Worm (Caenorhabditis elegans) whole organism, early embryonic: ENCODE measurements around the gene Y48C3A.18.

Experiments used
- B0310.2 ChIP-seq: sonication (generic microtip); optimal IDR thresholded peaks from 2 replicates; lab custom pipeline; 2016; ENCODE audit warnings: mild to moderate bottlenecking, missing genetic modification characterization, missing compliant biosample characterization
- F13C5.2 ChIP-seq: sonication (generic microtip); optimal IDR thresholded peaks from 2 replicates; lab custom pipeline; 2017; ENCODE audit warnings: mild to moderate bottlenecking, missing genetic modification characterization, inconsistent platforms, missing compliant biosample characterization
- aly-1 ChIP-seq: sonication (generic microtip); optimal IDR thresholded peaks from 2 replicates; lab custom pipeline; 2016; ENCODE audit warnings: missing genetic modification characterization, missing compliant biosample characterization
- ama-1 ChIP-seq: fragments of 150-350 bp; optimal IDR thresholded peaks from 2 replicates; lab custom pipeline; 2014
- ceh-13 ChIP-seq: fragments of 200-800 bp; sonication (Bioruptor generic); optimal IDR thresholded peaks from 2 replicates; lab custom pipeline; 2018; ENCODE audit warnings: mild to moderate bottlenecking, missing genetic modification characterization, missing compliant biosample characterization
- ceh-36 ChIP-seq: sonication (generic microtip); optimal IDR thresholded peaks from 2 replicates; lab custom pipeline; 2016; ENCODE audit warnings: missing genetic modification characterization, inconsistent platforms, missing compliant biosample characterization
- ets-7 ChIP-seq: sonication (generic microtip); optimal IDR thresholded peaks from 2 replicates; lab custom pipeline; 2016; ENCODE audit warnings: missing genotype, missing genetic modification characterization, missing compliant biosample characterization
- flt-1 ChIP-seq: fragments of 200-800 bp; sonication (Bioruptor generic); IDR thresholded peaks from 2 replicates; pipeline ENCODE4 v1.3.6; 2022; ENCODE audit warnings: missing genetic modification characterization, missing compliant biosample characterization
- hmbx-1 ChIP-seq: sonication (generic microtip); optimal IDR thresholded peaks from 2 replicates; lab custom pipeline; 2016; ENCODE audit warnings: mild to moderate bottlenecking, missing genetic modification characterization, missing compliant biosample characterization
- hmg-4 ChIP-seq: fragments of 200-800 bp; sonication (Bioruptor generic); optimal IDR thresholded peaks from 2 replicates; lab custom pipeline; 2018; ENCODE audit warnings: mild to moderate bottlenecking, missing genetic modification characterization, missing compliant biosample characterization
- hnd-1 ChIP-seq: sonication (generic microtip); optimal IDR thresholded peaks from 2 replicates; lab custom pipeline; 2016; ENCODE audit warnings: missing genetic modification characterization, missing compliant biosample characterization
- pes-1 ChIP-seq: fragments of 200-800 bp; sonication (Bioruptor generic); IDR thresholded peaks from 2 replicates; pipeline ENCODE4 v1.3.6; 2022; ENCODE audit warnings: missing genetic modification reagents, missing genetic modification characterization, missing compliant biosample characterization
- scrt-1 ChIP-seq: fragments of 200-800 bp; sonication (Bioruptor generic); IDR thresholded peaks from 2 replicates; pipeline ENCODE4 v1.3.6; 2022; ENCODE audit warnings: missing genetic modification characterization, missing compliant biosample characterization
- sea-1 ChIP-seq: fragments of 200-800 bp; sonication (Bioruptor generic); conservative IDR thresholded peaks from 2 replicates; pipeline ENCODE4 v1.3.6; 2022; ENCODE audit warnings: missing genetic modification characterization, missing compliant biosample characterization
- tbx-11 ChIP-seq: fragments of 200-800 bp; sonication (Bioruptor generic); IDR thresholded peaks from 2 replicates; pipeline ENCODE4 v1.3.6; 2022; ENCODE audit warnings: missing genetic modification characterization, missing compliant biosample characterization
- tbx-37 ChIP-seq: fragments of 200-800 bp; sonication (Bioruptor generic); conservative IDR thresholded peaks from 2 replicates; pipeline ENCODE4 v1.3.6; 2022; ENCODE audit warnings: missing genetic modification reagents, missing genetic modification characterization, missing compliant biosample characterization
- tra-4 ChIP-seq: sonication (generic microtip); optimal IDR thresholded peaks from 2 replicates; lab custom pipeline; 2017; ENCODE audit warnings: missing genetic modification characterization, missing compliant biosample characterization

The Y48C3A.18 gene

DNA sequence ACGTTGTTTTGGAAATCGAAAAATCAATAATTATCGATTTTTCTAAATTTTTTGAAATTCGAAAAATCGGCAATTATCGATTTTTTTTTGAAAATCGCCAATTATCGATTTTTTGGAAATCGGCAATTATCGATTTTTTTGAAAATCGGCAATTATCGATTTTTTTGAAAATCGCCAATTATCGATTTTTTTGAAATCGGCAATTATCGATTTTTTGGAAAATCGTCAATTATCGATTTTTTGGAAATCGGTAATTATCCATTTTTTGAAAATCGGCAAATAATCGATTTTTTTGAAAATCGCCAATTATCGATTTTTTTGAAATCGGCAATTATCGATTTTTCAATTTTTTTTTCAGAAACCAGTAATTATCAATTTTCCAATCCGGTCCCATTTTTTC, 1.7 kb downstream of the Y48C3A.18 start:
- no peak for TF ChIP-seq sea-1
- no peak for TF ChIP-seq scrt-1
- TF ChIP-seq tbx-11 (GFP tag; lab: Robert Waterston, UW) = no peak
- TF ChIP-seq flt-1 (GFP tag; lab: Robert Waterston, UW) = no peak
- no peak for TF ChIP-seq tra-4
- TF ChIP-seq ets-7 (tag; lab: Kevin White, UChicago) = no peak
- TF ChIP-seq ceh-13 (GFP tag; lab: Kevin White, UChicago) = no peak
- TF ChIP-seq B0310.2 (tag; lab: Kevin White, UChicago) = no peak
- TF ChIP-seq pes-1 (GFP tag; lab: Robert Waterston, UW) = no peak
- no peak for TF ChIP-seq ceh-36 (tag; lab: Kevin White, UChicago)
- no peak for TF ChIP-seq tbx-37 (GFP tag; lab: Robert Waterston, UW)
- TF ChIP-seq hnd-1 = no peak
- TF ChIP-seq aly-1 (tag; lab: Kevin White, UChicago) = no peak

DNA sequence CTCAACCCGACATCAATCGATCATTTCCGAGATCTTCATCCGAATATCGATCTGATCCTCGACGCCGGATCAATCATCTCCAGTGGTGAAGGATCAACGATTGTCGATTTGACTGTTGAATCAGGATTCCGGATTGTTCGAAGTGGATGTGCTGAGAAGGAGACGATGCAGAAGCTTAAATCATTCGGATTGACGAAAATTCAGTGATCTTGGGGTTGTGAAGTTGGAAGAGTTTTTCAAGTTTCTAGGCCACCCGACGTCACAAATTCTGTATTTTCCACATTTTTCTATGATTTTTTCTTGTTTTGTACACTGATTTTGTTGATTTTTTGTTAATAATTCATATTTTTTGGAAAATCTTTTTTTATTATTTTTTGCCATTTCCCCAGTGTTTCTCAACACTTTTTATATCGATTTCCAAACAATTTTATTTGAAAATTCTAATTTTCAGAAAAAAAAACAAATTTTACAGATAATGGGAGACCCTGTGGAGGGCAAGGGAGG, 2.2 kb downstream of the Y48C3A.18 start, which contains the start of gene Y48E1C.1:
Gene Y48E1C.1 (plus strand): TSS at position 454 of the 504 bp plus-strand sequence.
- TF ChIP-seq F13C5.2 (tag; lab: Kevin White, UChicago) = no peak
- TF ChIP-seq tbx-11 (GFP tag; lab: Robert Waterston, UW) = no peak

DNA sequence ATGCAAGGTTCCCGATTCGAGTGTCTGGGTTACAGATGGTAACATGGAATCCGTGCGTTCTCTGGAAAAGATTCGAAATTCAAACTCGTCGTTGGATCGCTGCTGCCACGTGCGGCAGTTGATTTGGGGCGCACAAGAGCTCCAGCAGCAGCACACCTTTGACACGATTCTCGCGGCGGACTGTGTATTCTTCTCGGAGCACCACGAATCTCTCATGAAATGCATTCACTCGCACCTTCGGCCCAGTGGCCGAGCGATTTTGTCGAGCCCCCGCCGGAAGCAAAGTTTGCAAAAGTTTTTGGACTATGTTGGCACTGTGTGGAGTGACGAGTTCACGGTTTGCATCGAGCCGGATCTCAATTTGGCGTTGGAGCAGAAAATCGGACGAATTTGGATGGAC, 4.1 kb downstream of the Y48C3A.18 start:
- TF ChIP-seq flt-1 (GFP tag; lab: Robert Waterston, UW) = no peak
- no peak for TF ChIP-seq tbx-11 (GFP tag; lab: Robert Waterston, UW)
- TF ChIP-seq B0310.2 (tag; lab: Kevin White, UChicago) = no peak
- no peak for TF ChIP-seq hmbx-1 (tag; lab: Kevin White, UChicago)
- TF ChIP-seq aly-1 (tag; lab: Kevin White, UChicago) = no peak
- TF ChIP-seq pes-1 (GFP tag; lab: Robert Waterston, UW) = no peak
- no peak for TF ChIP-seq tbx-37 (GFP tag; lab: Robert Waterston, UW)
- TF ChIP-seq sea-1 = no peak
- no peak for TF ChIP-seq hmg-4
- no peak for TF ChIP-seq ceh-36 (tag; lab: Kevin White, UChicago)
- TF ChIP-seq tra-4 = no peak
- TF ChIP-seq ets-7 (tag; lab: Kevin White, UChicago) = no peak
- no peak for TF ChIP-seq ama-1 (lab: Kevin White, UChicago)

DNA sequence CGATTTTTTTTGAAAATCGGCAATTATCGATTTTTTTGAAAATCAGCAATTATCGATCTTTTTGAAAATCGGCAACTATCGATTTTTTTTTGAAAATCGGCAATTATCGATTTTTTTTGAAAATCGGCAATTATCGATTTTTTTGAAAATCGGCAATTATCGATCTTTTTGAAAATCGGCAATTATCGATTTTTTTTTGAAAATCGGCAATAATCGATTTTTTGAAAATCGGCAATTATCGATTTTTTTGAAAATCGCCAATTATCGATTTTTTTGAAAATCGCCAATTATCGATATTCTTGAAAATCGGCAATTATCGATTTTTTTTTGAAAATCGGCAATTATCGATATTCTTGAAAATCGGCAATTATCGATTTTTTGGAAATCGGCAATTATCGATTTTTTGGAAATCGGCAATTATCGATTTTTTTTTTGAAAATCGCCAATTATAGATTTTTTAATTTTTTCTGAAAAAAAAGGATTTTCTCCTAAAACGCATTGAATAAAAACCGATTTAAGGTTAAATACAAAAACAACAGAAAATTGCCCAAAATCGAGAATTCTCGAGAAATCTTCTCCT, 5.1 kb downstream of the Y48C3A.18 start:
- no peak for TF ChIP-seq ceh-13 (GFP tag; lab: Kevin White, UChicago)
- no peak for TF ChIP-seq flt-1 (GFP tag; lab: Robert Waterston, UW)
- no peak for TF ChIP-seq tra-4
- no peak for TF ChIP-seq B0310.2 (tag; lab: Kevin White, UChicago)

DNA sequence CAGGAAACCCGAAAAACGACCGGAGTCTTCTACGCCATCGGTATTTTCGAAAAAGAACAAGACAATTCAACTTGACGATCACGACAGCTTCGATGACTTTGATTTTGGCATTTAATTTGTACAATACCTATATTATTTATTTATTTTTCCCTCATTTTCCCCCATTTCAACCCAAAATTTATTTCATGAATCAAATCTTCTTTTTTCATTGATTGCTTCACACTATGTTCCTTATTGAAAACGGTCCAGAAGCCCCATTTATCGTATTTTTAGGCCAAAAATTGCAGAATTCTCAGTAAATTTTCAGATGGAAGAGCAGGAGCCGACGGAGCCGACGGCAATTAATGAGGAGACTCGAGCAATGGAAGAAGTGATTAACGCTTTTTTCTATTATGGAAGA, 11.8 kb downstream of the Y48C3A.18 start, which contains the start of gene Y48E1C.2:
Gene Y48E1C.2 (plus strand): TSS at position 301 of the 400 bp plus-strand sequence.
- TF ChIP-seq ets-7 (tag; lab: Kevin White, UChicago) = no peak

DNA sequence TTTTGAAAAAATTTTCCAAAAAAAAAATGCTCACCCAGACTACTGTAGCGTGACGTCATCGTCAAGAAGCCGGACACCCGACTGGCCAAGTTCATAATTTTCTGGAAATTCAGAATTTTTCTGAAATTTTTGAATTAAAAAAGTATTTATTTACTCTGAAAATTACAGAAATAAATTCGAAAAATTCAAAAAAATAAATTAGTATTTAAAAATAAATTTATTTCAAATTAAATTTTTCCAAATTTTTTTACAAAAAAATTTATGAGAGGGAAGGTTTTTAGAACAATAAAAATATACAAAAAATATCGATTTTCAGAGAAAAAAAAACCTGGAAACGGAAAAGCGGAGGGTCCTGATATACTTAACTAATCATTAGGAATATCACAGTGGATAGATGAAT, 24.3 kb downstream of the Y48C3A.18 start, which contains the start of gene Y48E1C.4:
Gene Y48E1C.4 (minus strand): TSS at position 101 of the 400 bp plus-strand sequence.
- TF ChIP-seq hmg-4 = no peak
- TF ChIP-seq B0310.2 (tag; lab: Kevin White, UChicago) = no peak
- TF ChIP-seq pes-1 (GFP tag; lab: Robert Waterston, UW) = no peak
- TF ChIP-seq scrt-1 = no peak
- no peak for TF ChIP-seq tra-4
- no peak for TF ChIP-seq ama-1 (lab: Kevin White, UChicago)
- TF ChIP-seq tbx-37 (GFP tag; lab: Robert Waterston, UW) = no peak
- no peak for TF ChIP-seq F13C5.2 (tag; lab: Kevin White, UChicago)
- TF ChIP-seq sea-1 = no peak
- no peak for TF ChIP-seq hnd-1
- TF ChIP-seq aly-1 (tag; lab: Kevin White, UChicago) = no peak
- no peak for TF ChIP-seq ceh-36 (tag; lab: Kevin White, UChicago)
- TF ChIP-seq tbx-11 (GFP tag; lab: Robert Waterston, UW) = no peak

DNA sequence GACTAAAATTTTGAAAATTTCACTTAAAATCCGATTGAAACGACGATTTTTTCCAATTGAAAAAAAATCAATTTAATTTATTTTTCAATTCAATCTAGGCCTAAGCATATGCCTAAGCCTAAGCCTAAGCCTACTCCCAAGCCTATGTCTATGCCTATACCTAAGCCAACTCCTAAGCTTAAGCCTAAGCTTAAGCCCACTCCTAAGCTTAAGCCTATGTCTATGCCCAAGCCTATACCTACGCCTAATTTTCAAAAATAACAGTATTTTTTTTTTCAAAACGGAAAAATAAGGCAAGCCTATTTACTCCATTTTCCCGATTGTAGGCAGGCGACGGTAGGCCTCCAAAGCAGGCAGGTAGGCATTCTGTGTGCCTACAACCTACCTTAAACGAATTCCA, 31.9 kb downstream of the Y48C3A.18 start:
- TF ChIP-seq ceh-36 (tag; lab: Kevin White, UChicago) = peak; percentile 52
- TF ChIP-seq flt-1 (GFP tag; lab: Robert Waterston, UW) = no peak

DNA sequence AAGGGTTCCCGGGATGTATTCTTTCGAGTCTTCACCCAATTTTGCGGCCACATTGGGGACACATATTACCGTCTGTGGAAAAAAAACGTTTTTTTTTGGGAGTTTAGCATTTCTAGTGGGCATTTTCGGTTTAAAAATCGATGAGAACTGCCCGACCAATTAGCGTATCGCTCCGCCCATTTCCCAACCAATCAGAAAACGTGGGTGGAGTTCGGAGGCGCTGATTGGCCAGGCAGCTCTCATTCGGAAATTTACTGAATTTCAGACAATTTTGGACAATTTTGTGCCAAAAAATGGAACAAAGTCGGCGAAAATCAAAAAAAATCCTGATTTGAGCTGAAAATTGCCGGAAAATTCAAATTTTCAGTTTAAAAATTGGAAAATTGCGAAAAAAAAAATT, 34.2 kb downstream of the Y48C3A.18 start:
- TF ChIP-seq hmg-4 (no peak), ama-1 (lab: Kevin White, UChicago) (no peak), B0310.2 (tag; lab: Kevin White, UChicago) (no peak), flt-1 (GFP tag; lab: Robert Waterston, UW) (no peak), pes-1 (GFP tag; lab: Robert Waterston, UW) (no peak), tbx-37 (GFP tag; lab: Robert Waterston, UW) (no peak), F13C5.2 (tag; lab: Kevin White, UChicago) (no peak), sea-1 (no peak), scrt-1 (no peak), hnd-1 (no peak), aly-1 (tag; lab: Kevin White, UChicago) (no peak)
